Fruit fly (Drosophila melanogaster): ENCODE measurements around the gene Teh3.

DNA sequence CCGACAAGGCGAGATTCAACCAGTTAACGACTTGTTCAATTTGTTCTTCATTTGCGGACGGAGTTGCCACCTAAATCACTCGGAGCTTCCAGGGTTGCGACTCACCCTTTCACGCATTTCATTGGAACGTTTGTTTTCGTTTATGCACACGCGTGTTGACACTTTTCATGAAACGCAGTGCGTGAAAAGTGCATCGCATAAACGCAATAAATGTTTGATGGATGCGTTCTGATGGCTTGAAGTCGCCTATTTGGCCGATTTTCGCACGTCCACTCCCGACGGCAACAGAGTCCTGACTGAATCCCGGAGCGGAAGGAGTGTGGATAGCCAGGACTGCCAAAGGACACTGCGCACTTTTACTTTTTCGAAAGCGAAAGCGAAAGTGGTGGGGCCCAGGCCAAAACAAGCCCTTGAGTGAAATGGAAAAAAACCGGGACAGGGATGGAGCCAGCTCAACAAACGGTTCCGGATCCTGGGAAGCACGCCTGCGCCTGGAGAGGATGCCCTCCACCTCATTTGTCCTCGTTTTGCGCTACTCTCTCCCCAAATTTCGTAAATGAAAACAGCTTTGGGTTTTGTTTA, 6.4 kb downstream of the Teh3 start, which contains the start of gene Teh4:
- TF ChIP-seq tio (GFP tag; optimal IDR thresholded peaks at IDR 0.05) (no peak), tll (GFP tag; optimal IDR thresholded peaks at IDR 0.05) (no peak), CG2875 (GFP tag; optimal IDR thresholded peaks at IDR 0.05) (no peak), CG11695 (GFP tag; IDR thresholded peaks at IDR 0.05) (no peak), h (optimal IDR thresholded peaks at IDR 0.05) (no peak), Med (GFP tag) (no peak), ewg (GFP tag; optimal IDR thresholded peaks at IDR 0.05) (peak; percentile 89), mirr (GFP tag; optimal IDR thresholded peaks at IDR 0.05) (no peak)

Measured in whole organism, embryonic.